Fruit fly (Drosophila melanogaster): ENCODE data around the gene CG31076.

The CG31076 gene

dm6 chr3R:27018187-27018586 is 28.5 kb upstream of the CG31076 start, which contains the start of gene CG17192:
CG17192 (minus strand) TSS chr3R:27018287.
- TF ChIP-seq Snoo (tag; optimal IDR thresholded peaks at IDR 0.05) (no peak), CG9948 (tag; optimal IDR thresholded peaks at IDR 0.05) (no peak), CG8159 (tag; optimal IDR thresholded peaks at IDR 0.05) (no peak)

- no peak for TF ChIP-seq CG9948 (tag; optimal IDR thresholded peaks at IDR 0.05)
- TF ChIP-seq EcR (GFP tag; optimal IDR thresholded peaks at IDR 0.05) = no peak
Observed at dm6 chr3R:27007022-27007421, 17.4 kb upstream of the CG31076 start, which contains the start of gene CG6295. CG6295 (minus strand) TSS chr3R:27007055.

- TF ChIP-seq rn (GFP tag; IDR thresholded peaks at IDR 0.05) = no peak
- TF ChIP-seq CG32121 (GFP tag; IDR thresholded peaks at IDR 0.05) = no peak
- TF ChIP-seq fd96Ca (GFP tag; IDR thresholded peaks at IDR 0.05) = no peak
- no peak for TF ChIP-seq gl (tag; optimal IDR thresholded peaks at IDR 0.05)
Observed at dm6 chr3R:27005338-27005737, 15.7 kb upstream of the CG31076 start, which contains the start of gene CG6296. CG6296 (minus strand) TSS chr3R:27005469.

dm6 chr3R:27002787-27003186 is 13.1 kb upstream of the CG31076 start:
- TF ChIP-seq D1 (tag; optimal IDR thresholded peaks at IDR 0.05) (no peak), CG4496 (GFP tag; IDR thresholded peaks at IDR 0.05) (no peak), Pif1B (GFP tag; optimal IDR thresholded peaks at IDR 0.05) (no peak), rn (GFP tag; IDR thresholded peaks at IDR 0.05) (no peak), CG10348 (GFP tag; IDR thresholded peaks at IDR 0.05) (no peak), CG15710 (tag; optimal IDR thresholded peaks at IDR 0.05) (no peak), CG13204 (GFP tag; optimal IDR thresholded peaks at IDR 0.05) (no peak), gl (tag; optimal IDR thresholded peaks at IDR 0.05) (no peak), Pif1A (GFP tag; optimal IDR thresholded peaks at IDR 0.05) (no peak), EcR (GFP tag; optimal IDR thresholded peaks at IDR 0.05) (no peak)

dm6 chr3R:26999452-26999851 is 9.8 kb upstream of the CG31076 start, which contains the start of gene CG31077:
CG31077 (plus strand) TSS chr3R:26999752.
- no peak for TF ChIP-seq CG32121 (GFP tag; IDR thresholded peaks at IDR 0.05)
- no peak for TF ChIP-seq CG12605 (GFP tag; IDR thresholded peaks at IDR 0.05)
- TF ChIP-seq Snoo (tag; optimal IDR thresholded peaks at IDR 0.05) = no peak
- no peak for TF ChIP-seq CG14655 (GFP tag; optimal IDR thresholded peaks at IDR 0.05)
- no peak for TF ChIP-seq gl (tag; optimal IDR thresholded peaks at IDR 0.05)
- no peak for TF ChIP-seq Pif1A (GFP tag; optimal IDR thresholded peaks at IDR 0.05)
- TF ChIP-seq CG10348 (GFP tag; IDR thresholded peaks at IDR 0.05) = no peak
- TF ChIP-seq CG8159 (tag; optimal IDR thresholded peaks at IDR 0.05) = no peak
- TF ChIP-seq Ets98B (GFP tag; IDR thresholded peaks at IDR 0.05) = no peak
- no peak for TF ChIP-seq rn (GFP tag; IDR thresholded peaks at IDR 0.05)
- no peak for TF ChIP-seq EcR (GFP tag; optimal IDR thresholded peaks at IDR 0.05)
- no peak for TF ChIP-seq CG15710 (tag; optimal IDR thresholded peaks at IDR 0.05)
- no peak for TF ChIP-seq Pif1B (GFP tag; optimal IDR thresholded peaks at IDR 0.05)
- no peak for TF ChIP-seq D1 (tag; optimal IDR thresholded peaks at IDR 0.05)
- TF ChIP-seq CG4496 (GFP tag; IDR thresholded peaks at IDR 0.05) = no peak
- TF ChIP-seq CG34367 (tag; optimal IDR thresholded peaks at IDR 0.05) = no peak
- TF ChIP-seq CG17806 (tag; optimal IDR thresholded peaks at IDR 0.05) = no peak

dm6 chr3R:26996642-26997041 is 7.0 kb upstream of the CG31076 start, which contains the start of gene RYa-R:
RYa-R (plus strand) TSS chr3R:26996980.
- TF ChIP-seq EcR (GFP tag; optimal IDR thresholded peaks at IDR 0.05) (no peak), CG34367 (tag; optimal IDR thresholded peaks at IDR 0.05) (no peak), CG13204 (GFP tag; optimal IDR thresholded peaks at IDR 0.05) (no peak)

- TF ChIP-seq Snoo (tag; optimal IDR thresholded peaks at IDR 0.05) (no peak), CG14655 (GFP tag; optimal IDR thresholded peaks at IDR 0.05) (no peak), CG10348 (GFP tag; IDR thresholded peaks at IDR 0.05) (no peak), CG9948 (tag; optimal IDR thresholded peaks at IDR 0.05) (no peak), CG15710 (tag; optimal IDR thresholded peaks at IDR 0.05) (no peak), Pif1A (GFP tag; optimal IDR thresholded peaks at IDR 0.05) (no peak), CG34367 (tag; optimal IDR thresholded peaks at IDR 0.05) (no peak), rn (GFP tag; IDR thresholded peaks at IDR 0.05) (no peak), CG4496 (GFP tag; IDR thresholded peaks at IDR 0.05) (no peak), CG13204 (GFP tag; optimal IDR thresholded peaks at IDR 0.05) (no peak), fd96Ca (GFP tag; IDR thresholded peaks at IDR 0.05) (no peak), CG8159 (tag; optimal IDR thresholded peaks at IDR 0.05) (no peak), CG8301 (tag; optimal IDR thresholded peaks at IDR 0.05) (no peak), Ets98B (GFP tag; IDR thresholded peaks at IDR 0.05) (no peak), EcR (GFP tag; optimal IDR thresholded peaks at IDR 0.05) (no peak), CG32121 (GFP tag; IDR thresholded peaks at IDR 0.05) (no peak)
Observed at dm6 chr3R:26994532-26994931, 4.9 kb upstream of the CG31076 start, which contains the start of gene TwdlC. TwdlC (plus strand) TSS chr3R:26994832.
